Worm (Caenorhabditis elegans) whole organism, L3 larva: ENCODE results near the gene C28H8.8.
A peak's percentile ranks its signal among the peaks of the same experiment; 100 is the strongest.

Experiments
- ama-1 ChIP-seq: fragments of 150-350 bp; optimal IDR thresholded peaks from 2 replicates; lab custom pipeline; 2018
- egl-27 ChIP-seq: sonication (generic microtip); optimal IDR thresholded peaks from 4 replicates; lab custom pipeline; 2017; ENCODE audit warnings: missing biosample characterization, missing genetic modification reagents, missing genetic modification characterization
- fos-1 ChIP-seq: fragments of 150-350 bp; optimal IDR thresholded peaks from 2 replicates; lab custom pipeline; 2014; ENCODE audit warnings: missing biosample characterization, missing genetic modification characterization
- jun-1 ChIP-seq: fragments of 150-350 bp; optimal IDR thresholded peaks from 2 replicates; lab custom pipeline; 2014; ENCODE audit warnings: missing biosample characterization, missing genetic modification reagents, missing genetic modification characterization
- mdl-1 ChIP-seq: fragments of 150-350 bp; optimal IDR thresholded peaks from 2 replicates; lab custom pipeline; 2014; ENCODE audit warnings: missing biosample characterization, missing genetic modification characterization
- nfya-1 ChIP-seq: sonication (generic microtip); optimal IDR thresholded peaks from 2 replicates; lab custom pipeline; 2017; ENCODE audit warnings: missing genetic modification characterization, mild to moderate bottlenecking, missing compliant biosample characterization, antibody characterized with exemption, moderate library complexity; ENCODE audit not compliant: insufficient read depth
- nhr-11 ChIP-seq: fragments of 150-350 bp; optimal IDR thresholded peaks from 2 replicates; lab custom pipeline; 2014; ENCODE audit warnings: missing biosample characterization, missing genetic modification characterization
- nhr-12 ChIP-seq: fragments of 150-350 bp; optimal IDR thresholded peaks from 2 replicates; lab custom pipeline; 2014; ENCODE audit warnings: missing biosample characterization, missing genetic modification characterization
- nhr-77 ChIP-seq: fragments of 150-350 bp; optimal IDR thresholded peaks from 2 replicates; lab custom pipeline; 2014; ENCODE audit warnings: missing biosample characterization, missing genetic modification characterization
- pha-4 ChIP-seq: fragments of 150-350 bp; optimal IDR thresholded peaks from 2 replicates; lab custom pipeline; 2014; ENCODE audit warnings: missing biosample characterization, missing genetic modification reagents, missing genetic modification characterization

DNA sequence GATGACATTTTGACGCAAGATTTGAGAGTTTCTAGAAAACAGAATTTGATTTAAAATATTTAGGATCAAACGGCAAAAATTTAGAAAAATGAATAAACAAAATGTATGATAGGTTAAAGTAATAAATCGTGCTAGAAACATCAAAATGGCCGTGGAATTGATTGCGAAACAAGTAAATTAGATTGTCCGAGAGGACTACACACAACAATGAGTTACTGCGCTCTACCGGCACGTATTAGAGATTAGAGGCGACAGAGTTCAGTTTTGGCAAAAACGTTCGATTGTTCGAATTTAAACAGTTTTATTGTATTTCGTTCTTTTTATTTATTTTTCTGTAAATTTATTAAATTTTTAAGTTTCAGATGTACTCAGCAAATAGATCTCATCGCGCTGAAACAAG lies 37.1 kb upstream of the C28H8.8 start, which contains the start of the genes dnc-2 and bcl-7:
- TF ChIP-seq ama-1 (lab: Kevin White, UChicago) (no peak), egl-27 (tag; lab: Kevin White, UChicago) (no peak), nhr-77 (tag; lab: Kevin White, UChicago) (no peak), nhr-11 (tag; lab: Kevin White, UChicago) (no peak), jun-1 (no peak), nhr-12 (tag; lab: Kevin White, UChicago) (no peak), fos-1 (no peak), pha-4 (tag; lab: Kevin White, UChicago) (peak; percentile 82), nfya-1 (tag; lab: Kevin White, UChicago) (peak; percentile 64), mdl-1 (tag; lab: Kevin White, UChicago) (no peak)
